Fruit fly (Drosophila melanogaster) whole organism, adult: Measurements from ENCODE around the gene CG14074.

ENCODE experiments used
- CG11617 ChIP-seq: fragments of 200-800 bp; sonication (Bioruptor generic); optimal IDR thresholded peaks from 2 replicates; lab custom pipeline; 2017; ENCODE audit warnings: mild to moderate bottlenecking, missing biosample characterization, missing genetic modification reagents, missing genetic modification characterization
- CG12768 ChIP-seq: fragments of 200-800 bp; sonication (Bioruptor generic); optimal IDR thresholded peaks from 2 replicates; lab custom pipeline; 2017; ENCODE audit warnings: missing biosample characterization, missing genetic modification characterization, mild to moderate bottlenecking, moderate library complexity, missing genetic modification reagents
- CG14711 ChIP-seq: fragments of 200-800 bp; sonication (Bioruptor generic); optimal IDR thresholded peaks from 2 replicates; lab custom pipeline; 2018; ENCODE audit warnings: missing biosample characterization, mild to moderate bottlenecking, missing genetic modification characterization, moderate library complexity
- CG33017 ChIP-seq: fragments of 200-800 bp; sonication (Bioruptor generic); optimal IDR thresholded peaks from 2 replicates; lab custom pipeline; 2018; ENCODE audit warnings: missing biosample characterization, mild to moderate bottlenecking, missing genetic modification characterization, moderate library complexity
- CG5204 ChIP-seq: fragments of 200-800 bp; sonication (Bioruptor generic); optimal IDR thresholded peaks from 2 replicates; lab custom pipeline; 2016; ENCODE audit warnings: missing biosample characterization, missing genetic modification characterization
- CG7045 ChIP-seq: fragments of 200-800 bp; sonication (Bioruptor generic); optimal IDR thresholded peaks from 2 replicates; lab custom pipeline; 2017; ENCODE audit warnings: missing biosample characterization, mild to moderate bottlenecking, missing genetic modification characterization
- CG7101 ChIP-seq: fragments of 200-800 bp; sonication (Bioruptor generic); optimal IDR thresholded peaks from 2 replicates; lab custom pipeline; 2018; ENCODE audit warnings: missing biosample characterization, mild to moderate bottlenecking, missing genetic modification characterization, moderate library complexity
- Crg-1 ChIP-seq: fragments of 200-800 bp; sonication (Bioruptor generic); optimal IDR thresholded peaks from 2 replicates; lab custom pipeline; 2016; ENCODE audit warnings: missing biosample characterization, missing genetic modification characterization
- Mnt ChIP-seq: fragments of 200-800 bp; sonication (Bioruptor generic); optimal IDR thresholded peaks from 2 replicates; lab custom pipeline; 2016; ENCODE audit warnings: missing biosample characterization, mild to moderate bottlenecking, missing genetic modification characterization
- bab1 ChIP-seq: fragments of 200-800 bp; sonication (Bioruptor generic); optimal IDR thresholded peaks from 3 replicates; lab custom pipeline; 2019; ENCODE audit warnings: missing biosample characterization, mild to moderate bottlenecking, missing genetic modification characterization, moderate library complexity
- cnc ChIP-seq, 2 experiments: fragments of >200 bp; optimal IDR thresholded peaks; 2 replicates each; lab custom pipeline; 2017
- kay ChIP-seq: fragments of 200-800 bp; sonication (Bioruptor generic); peaks from one replicate; lab custom pipeline; 2016; ENCODE audit warnings: missing biosample characterization, missing genetic modification characterization, borderline replicate concordance
- toe ChIP-seq: fragments of 200-800 bp; sonication (Bioruptor generic); optimal IDR thresholded peaks from 2 replicates; lab custom pipeline; 2016; ENCODE audit warnings: missing biosample characterization, missing genetic modification characterization

- TF ChIP-seq CG7045 (GFP tag; lab: Kevin White, UChicago), result no peak
- TF ChIP-seq CG11617 (GFP tag; lab: Kevin White, UChicago), result no peak
- no peak for TF ChIP-seq kay
- no peak for TF ChIP-seq bab1
- no peak for TF ChIP-seq Mnt
- no peak for TF ChIP-seq CG12768 (GFP tag; lab: Kevin White, UChicago)
- TF ChIP-seq CG33017 (tag; lab: Kevin White, UChicago), result no peak
- TF ChIP-seq toe (GFP tag; lab: Kevin White, UChicago), result no peak
- no peak for TF ChIP-seq CG14711 (tag; lab: Kevin White, UChicago)
- TF ChIP-seq CG7101, result no peak
- no peak for TF ChIP-seq Crg-1 (GFP tag; lab: Kevin White, UChicago)
- TF ChIP-seq CG5204 (GFP tag; lab: Kevin White, UChicago), result no peak
- no peak for TF ChIP-seq cnc (optimal IDR thresholded peaks at IDR 0.05; lab: Kevin White, UChicago)
Measured at dm6 chr3L:18863327-18863726, 2.7 kb upstream of the CG14074 start, which contains the start of gene CG6865.
